Worm (Caenorhabditis elegans) whole organism, mixed stage, embryonic: ENCODE results near the gene vha-17.

Experiments
- M03D4.4 ChIP-seq: sonication (generic microtip); optimal IDR thresholded peaks from 2 replicates; lab custom pipeline; 2017; ENCODE audit warnings: mild to moderate bottlenecking, missing genetic modification characterization, missing compliant biosample characterization
- bed-3 ChIP-seq: fragments of 200-800 bp; sonication (Bioruptor generic); optimal IDR thresholded peaks from 3 replicates; lab custom pipeline; 2018; ENCODE audit warnings: mild to moderate bottlenecking, missing genetic modification characterization, moderate library complexity, missing compliant biosample characterization
- blmp-1 ChIP-seq: fragments of 150-350 bp; optimal IDR thresholded peaks from 2 replicates; lab custom pipeline; 2014; ENCODE audit warnings: missing biosample characterization, missing genetic modification characterization
- ceh-39 ChIP-seq: fragments of 150-350 bp; optimal IDR thresholded peaks from 2 replicates; lab custom pipeline; 2014; ENCODE audit warnings: missing biosample characterization, missing genetic modification characterization
- ceh-43 ChIP-seq: fragments of 200-800 bp; sonication (Bioruptor generic); optimal IDR thresholded peaks from 2 replicates; lab custom pipeline; 2018; ENCODE audit warnings: mild to moderate bottlenecking, missing genetic modification characterization, moderate library complexity, missing compliant biosample characterization
- ces-1 ChIP-seq: fragments of 150-350 bp; optimal IDR thresholded peaks from 2 replicates; lab custom pipeline; 2014; ENCODE audit warnings: missing biosample characterization, missing genetic modification reagents, missing genetic modification characterization
- cnd-1 ChIP-seq: fragments of 200-800 bp; sonication (Bioruptor generic); optimal IDR thresholded peaks from 2 replicates; lab custom pipeline; 2018; ENCODE audit warnings: mild to moderate bottlenecking, missing genetic modification characterization, missing compliant biosample characterization
- drap-1 ChIP-seq: fragments of 200-800 bp; sonication (Bioruptor generic); optimal IDR thresholded peaks from 3 replicates; lab custom pipeline; 2018; ENCODE audit warnings: mild to moderate bottlenecking, missing genetic modification characterization, missing compliant biosample characterization
- elt-1 ChIP-seq: sonication (generic microtip); optimal IDR thresholded peaks from 2 replicates; lab custom pipeline; 2017; ENCODE audit warnings: missing genetic modification characterization, mild to moderate bottlenecking, missing compliant biosample characterization, antibody characterized with exemption, moderate library complexity, borderline replicate concordance; ENCODE audit not compliant: insufficient read depth
- elt-3 ChIP-seq: fragments of 150-350 bp; optimal IDR thresholded peaks from 2 replicates; lab custom pipeline; 2014; ENCODE audit warnings: missing biosample characterization, missing genetic modification characterization
- flh-1 ChIP-seq: fragments of 200-800 bp; sonication (Bioruptor generic); optimal IDR thresholded peaks from 2 replicates; lab custom pipeline; 2018; ENCODE audit warnings: mild to moderate bottlenecking, missing genetic modification characterization, moderate library complexity, missing compliant biosample characterization
- ham-2 ChIP-seq: fragments of 200-800 bp; sonication (Bioruptor generic); optimal IDR thresholded peaks from 2 replicates; lab custom pipeline; 2018; ENCODE audit warnings: mild to moderate bottlenecking, missing genetic modification characterization, missing compliant biosample characterization
- hlh-1 ChIP-seq: fragments of 150-350 bp; optimal IDR thresholded peaks from 2 replicates; lab custom pipeline; 2014; ENCODE audit warnings: missing biosample characterization, missing genetic modification reagents, missing genetic modification characterization
- lin-13 ChIP-seq: fragments of 150-350 bp; optimal IDR thresholded peaks from 2 replicates; lab custom pipeline; 2014; ENCODE audit warnings: missing biosample characterization, missing genetic modification characterization
- lsy-2 ChIP-seq: fragments of 150-350 bp; optimal IDR thresholded peaks from 2 replicates; lab custom pipeline; 2014; ENCODE audit warnings: missing biosample characterization, missing genetic modification characterization
- mab-5 ChIP-seq: fragments of 150-350 bp; optimal IDR thresholded peaks from 2 replicates; lab custom pipeline; 2014; ENCODE audit warnings: missing biosample characterization, missing genetic modification characterization
- mep-1 ChIP-seq: fragments of 150-350 bp; optimal IDR thresholded peaks from 2 replicates; lab custom pipeline; 2017; ENCODE audit warnings: missing biosample characterization, missing genetic modification reagents, missing genetic modification characterization, inconsistent platforms
- mls-2 ChIP-seq: sonication (generic microtip); optimal IDR thresholded peaks from 2 replicates; lab custom pipeline; 2016; ENCODE audit warnings: mild to moderate bottlenecking, missing genetic modification characterization, moderate library complexity, missing compliant biosample characterization
- nhr-12 ChIP-seq: fragments of 150-350 bp; optimal IDR thresholded peaks from 2 replicates; lab custom pipeline; 2014; ENCODE audit warnings: missing biosample characterization, missing genetic modification characterization
- nhr-2 ChIP-seq: fragments of 150-350 bp; optimal IDR thresholded peaks from 2 replicates; lab custom pipeline; 2014; ENCODE audit warnings: missing biosample characterization, missing genetic modification characterization
- nhr-237 ChIP-seq: fragments of 150-350 bp; optimal IDR thresholded peaks from 2 replicates; lab custom pipeline; 2014; ENCODE audit warnings: missing biosample characterization, missing genetic modification characterization
- nhr-28 ChIP-seq: fragments of 150-350 bp; optimal IDR thresholded peaks from 2 replicates; lab custom pipeline; 2014; ENCODE audit warnings: missing biosample characterization, missing genetic modification characterization
- nhr-76 ChIP-seq: sonication (generic microtip); optimal IDR thresholded peaks from 2 replicates; lab custom pipeline; 2017; ENCODE audit warnings: missing biosample characterization, missing genetic modification characterization
- pha-4 ChIP-seq: fragments of 150-350 bp; optimal IDR thresholded peaks from 2 replicates; lab custom pipeline; 2018; ENCODE audit warnings: missing biosample characterization, missing genetic modification reagents, missing genetic modification characterization
- sem-2 ChIP-seq: fragments of 200-800 bp; sonication (Bioruptor generic); optimal IDR thresholded peaks from 2 replicates; lab custom pipeline; 2018; ENCODE audit warnings: mild to moderate bottlenecking, missing genetic modification characterization, missing compliant biosample characterization
- snpc-4 ChIP-seq: fragments of 150-350 bp; optimal IDR thresholded peaks from 2 replicates; lab custom pipeline; 2014; ENCODE audit warnings: missing biosample characterization, missing genetic modification characterization
- sptf-1 ChIP-seq: sonication (generic microtip); optimal IDR thresholded peaks from 2 replicates; lab custom pipeline; 2017; ENCODE audit warnings: mild to moderate bottlenecking, missing genetic modification characterization, moderate library complexity, missing compliant biosample characterization
- tbx-8 ChIP-seq: fragments of 200-800 bp; sonication (Bioruptor generic); optimal IDR thresholded peaks from 2 replicates; lab custom pipeline; 2018; ENCODE audit warnings: mild to moderate bottlenecking, missing genetic modification characterization, moderate library complexity, missing compliant biosample characterization
- unc-120 ChIP-seq: sonication (generic microtip); optimal IDR thresholded peaks from 2 replicates; lab custom pipeline; 2017; ENCODE audit warnings: missing genetic modification characterization, missing compliant biosample characterization; ENCODE audit not compliant: poor library complexity, severe bottlenecking
- unc-62 ChIP-seq: fragments of 150-350 bp; optimal IDR thresholded peaks from 2 replicates; lab custom pipeline; 2014; ENCODE audit warnings: missing biosample characterization, missing genetic modification reagents, missing genetic modification characterization
- zip-8 ChIP-seq: fragments of 150-350 bp; optimal IDR thresholded peaks from 2 replicates; lab custom pipeline; 2014; ENCODE audit warnings: missing biosample characterization, missing genetic modification characterization
- ztf-11 ChIP-seq: fragments of 150-350 bp; optimal IDR thresholded peaks from 2 replicates; lab custom pipeline; 2014; ENCODE audit warnings: missing biosample characterization, missing genetic modification characterization

Gene vha-17

DNA sequence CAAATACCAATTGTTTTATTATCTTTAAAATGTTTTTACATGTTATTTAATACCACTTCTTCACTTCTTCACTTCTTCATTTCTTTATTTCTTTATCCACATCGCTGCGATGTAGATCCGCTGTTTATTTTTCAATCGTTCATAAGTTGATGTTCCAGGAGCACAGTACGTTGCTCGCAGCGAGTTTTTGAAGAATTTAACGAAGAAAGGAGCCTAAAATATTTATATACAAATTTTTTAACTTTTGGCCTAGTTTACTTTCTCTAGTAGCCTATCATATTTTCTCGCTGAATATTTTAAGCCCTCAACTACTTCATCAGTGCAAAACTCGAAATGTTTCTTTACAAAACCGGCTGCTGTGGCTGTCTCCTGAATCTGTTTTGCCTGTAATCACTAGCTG is 3.5 kb upstream of the vha-17 start:
- TF ChIP-seq sptf-1 (no peak), drap-1 (GFP tag; lab: Kevin White, UChicago) (no peak), ztf-11 (tag; lab: Kevin White, UChicago) (no peak), elt-1 (tag; lab: Kevin White, UChicago) (no peak), lsy-2 (tag; lab: Kevin White, UChicago) (no peak), cnd-1 (tag; lab: Kevin White, UChicago) (no peak), mep-1 (tag; lab: Kevin White, UChicago) (no peak), M03D4.4 (no peak), blmp-1 (tag; lab: Kevin White, UChicago) (no peak), zip-8 (tag; lab: Kevin White, UChicago) (no peak), hlh-1 (tag; lab: Kevin White, UChicago) (no peak), elt-3 (tag; lab: Kevin White, UChicago) (no peak), flh-1 (no peak), lin-13 (tag; lab: Kevin White, UChicago) (no peak), sem-2 (GFP tag; lab: Kevin White, UChicago) (no peak), tbx-8 (GFP tag; lab: Kevin White, UChicago) (no peak), mls-2 (tag; lab: Kevin White, UChicago) (no peak), bed-3 (no peak)

DNA sequence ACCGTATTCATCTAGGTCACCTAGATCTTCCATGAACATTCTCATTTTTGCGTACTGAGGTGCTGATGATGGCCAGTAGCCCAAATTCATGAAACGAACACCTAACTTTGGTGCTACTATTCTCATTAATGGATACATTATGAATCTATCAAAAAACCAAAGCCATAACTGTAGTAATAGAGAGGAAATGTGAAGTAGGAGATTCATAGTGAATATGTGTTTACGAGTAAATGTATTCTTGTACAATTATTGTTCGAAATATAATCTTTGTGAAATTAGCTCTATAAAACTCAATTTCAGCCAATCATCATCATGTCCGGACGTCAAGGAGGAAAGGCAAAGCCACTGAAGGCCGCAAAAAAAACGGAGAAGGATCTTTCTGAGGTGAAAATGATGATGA is 2.5 kb upstream of the vha-17 start, which contains the start of the genes F49C12.11 and nemt-1:
Gene F49C12.11 (plus strand): TSS at position 301 of the 400 bp plus-strand sequence.
Gene nemt-1 (minus strand): TSS at position 360 of the 400 bp plus-strand sequence.
- no peak for TF ChIP-seq hlh-1 (tag; lab: Kevin White, UChicago)
- no peak for TF ChIP-seq pha-4 (tag; lab: Kevin White, UChicago)
- no peak for TF ChIP-seq unc-120 (tag; lab: Kevin White, UChicago)
- TF ChIP-seq ceh-43 (GFP tag; lab: Kevin White, UChicago): no peak
- TF ChIP-seq flh-1: no peak
- TF ChIP-seq mab-5: no peak
- no peak for TF ChIP-seq nhr-2 (tag; lab: Kevin White, UChicago)
- no peak for TF ChIP-seq unc-62 (GFP tag; lab: Kevin White, UChicago)
- TF ChIP-seq tbx-8 (GFP tag; lab: Kevin White, UChicago): no peak
- no peak for TF ChIP-seq ceh-39
- no peak for TF ChIP-seq mls-2 (tag; lab: Kevin White, UChicago)
- TF ChIP-seq lsy-2 (tag; lab: Kevin White, UChicago): no peak
- TF ChIP-seq snpc-4 (tag; lab: Kevin White, UChicago): no peak
- TF ChIP-seq nhr-76 (tag; lab: Kevin White, UChicago): no peak
- TF ChIP-seq elt-1 (tag; lab: Kevin White, UChicago): no peak
- no peak for TF ChIP-seq sptf-1
- TF ChIP-seq blmp-1 (tag; lab: Kevin White, UChicago): no peak
- TF ChIP-seq nhr-12 (tag; lab: Kevin White, UChicago): no peak

DNA sequence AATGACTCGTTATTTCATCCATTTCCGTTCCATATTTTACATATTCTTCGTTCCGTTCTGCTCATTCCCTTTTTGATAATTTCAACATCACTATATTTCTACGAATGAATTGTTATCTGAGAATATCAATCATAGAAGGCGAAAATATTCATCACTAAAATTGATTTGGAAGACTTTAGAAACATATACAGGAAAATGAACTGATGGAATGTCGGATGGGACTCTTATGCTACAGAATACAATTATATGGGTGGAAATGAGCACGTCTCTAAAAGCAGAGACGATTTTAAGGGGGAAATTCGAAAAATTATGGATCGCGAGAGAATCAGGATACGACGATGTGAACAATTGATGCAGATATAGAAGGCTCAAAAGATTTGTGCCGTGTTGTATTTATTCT is 1.6 kb upstream of the vha-17 start:
- no peak for TF ChIP-seq pha-4 (tag; lab: Kevin White, UChicago)
- no peak for TF ChIP-seq ces-1 (GFP tag; lab: Kevin White, UChicago)
- no peak for TF ChIP-seq elt-1 (tag; lab: Kevin White, UChicago)
- TF ChIP-seq nhr-28: no peak
- TF ChIP-seq ceh-39: no peak

DNA sequence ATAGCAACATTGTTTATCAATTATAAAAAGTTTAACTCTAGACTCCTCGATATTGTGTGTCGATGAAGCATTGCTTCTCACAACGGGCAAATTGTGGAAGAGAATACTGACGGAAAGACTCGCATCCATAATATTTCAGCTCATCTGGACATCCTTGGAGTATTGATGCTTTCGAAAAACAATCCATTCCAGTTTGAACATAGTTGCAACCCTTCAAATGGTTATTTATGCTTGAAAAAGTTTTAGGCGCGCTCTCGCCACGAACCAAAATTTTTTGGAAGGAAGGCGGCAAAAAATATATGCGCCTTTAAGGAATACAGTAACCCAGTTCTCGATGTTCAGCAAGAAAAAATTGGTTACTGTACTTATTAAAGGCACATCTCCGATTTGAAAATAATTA is 888 bp downstream of the vha-17 start:
- TF ChIP-seq sptf-1 (no peak), pha-4 (tag; lab: Kevin White, UChicago) (no peak), elt-1 (tag; lab: Kevin White, UChicago) (no peak), bed-3 (no peak), mls-2 (tag; lab: Kevin White, UChicago) (no peak), ceh-43 (GFP tag; lab: Kevin White, UChicago) (no peak), ham-2 (GFP tag; lab: Kevin White, UChicago) (no peak), cnd-1 (tag; lab: Kevin White, UChicago) (no peak), zip-8 (tag; lab: Kevin White, UChicago) (no peak), tbx-8 (GFP tag; lab: Kevin White, UChicago) (no peak), lsy-2 (tag; lab: Kevin White, UChicago) (no peak), lin-13 (tag; lab: Kevin White, UChicago) (no peak), flh-1 (no peak), nhr-237 (tag; lab: Kevin White, UChicago) (no peak), sem-2 (GFP tag; lab: Kevin White, UChicago) (no peak), hlh-1 (tag; lab: Kevin White, UChicago) (no peak), M03D4.4 (no peak), drap-1 (GFP tag; lab: Kevin White, UChicago) (no peak), ces-1 (GFP tag; lab: Kevin White, UChicago) (no peak), snpc-4 (tag; lab: Kevin White, UChicago) (no peak)
